Worm (Caenorhabditis elegans) whole organism, L3 larva: ENCODE data around the gene rpn-13.

Experiments used
- ceh-82 ChIP-seq: fragments of 150-350 bp; optimal IDR thresholded peaks from 2 replicates; lab custom pipeline; 2014; ENCODE audit warnings: missing biosample characterization, missing genetic modification characterization
- ceh-9 ChIP-seq: sonication (generic microtip); optimal IDR thresholded peaks from 2 replicates; lab custom pipeline; 2018; ENCODE audit warnings: missing biosample characterization, missing genetic modification characterization
- elt-1 ChIP-seq: fragments of 150-350 bp; optimal IDR thresholded peaks from 2 replicates; lab custom pipeline; 2014; ENCODE audit warnings: missing biosample characterization, missing genetic modification characterization
- lin-15B ChIP-seq: fragments of 150-350 bp; optimal IDR thresholded peaks from 2 replicates; lab custom pipeline; 2014; ENCODE audit warnings: missing biosample characterization, missing genetic modification characterization
- lsy-12 ChIP-seq: sonication (generic microtip); optimal IDR thresholded peaks from 2 replicates; lab custom pipeline; 2016; ENCODE audit warnings: mild to moderate bottlenecking, missing genetic modification characterization, missing compliant biosample characterization
- nfya-1 ChIP-seq: sonication (generic microtip); optimal IDR thresholded peaks from 2 replicates; lab custom pipeline; 2017; ENCODE audit warnings: missing genetic modification characterization, mild to moderate bottlenecking, missing compliant biosample characterization, antibody characterized with exemption, moderate library complexity; ENCODE audit not compliant: insufficient read depth
- nhr-76 ChIP-seq: fragments of 150-350 bp; sonication (generic microtip); optimal IDR thresholded peaks from 5 replicates; lab custom pipeline; 2014; ENCODE audit warnings: missing biosample characterization, missing genetic modification characterization
- unc-62 ChIP-seq: fragments of 150-350 bp; sonication (generic microtip); optimal IDR thresholded peaks from 4 replicates; lab custom pipeline; 2014; ENCODE audit warnings: missing biosample characterization, missing genetic modification reagents, missing genetic modification characterization
- ztf-4 ChIP-seq: fragments of 150-350 bp; optimal IDR thresholded peaks from 2 replicates; lab custom pipeline; 2014; ENCODE audit warnings: missing biosample characterization, missing genetic modification characterization

- no peak for TF ChIP-seq ceh-9 (tag; lab: Kevin White, UChicago)
- no peak for TF ChIP-seq unc-62 (GFP tag; lab: Kevin White, UChicago)
- no peak for TF ChIP-seq ztf-4 (tag; lab: Kevin White, UChicago)
- no peak for TF ChIP-seq lin-15B (tag; lab: Kevin White, UChicago)
- no peak for TF ChIP-seq ceh-82 (tag; lab: Kevin White, UChicago)
- TF ChIP-seq lsy-12, result no peak
- TF ChIP-seq nhr-76 (tag; lab: Kevin White, UChicago), result no peak
- no peak for TF ChIP-seq elt-1
- TF ChIP-seq nfya-1, result no peak
Observed at ce11 chrIII:6350424-6350823, 8.7 kb upstream of the rpn-13 start.
